Worm (Caenorhabditis elegans): Measurements from ENCODE around the gene Y26G10.4.

DNA sequence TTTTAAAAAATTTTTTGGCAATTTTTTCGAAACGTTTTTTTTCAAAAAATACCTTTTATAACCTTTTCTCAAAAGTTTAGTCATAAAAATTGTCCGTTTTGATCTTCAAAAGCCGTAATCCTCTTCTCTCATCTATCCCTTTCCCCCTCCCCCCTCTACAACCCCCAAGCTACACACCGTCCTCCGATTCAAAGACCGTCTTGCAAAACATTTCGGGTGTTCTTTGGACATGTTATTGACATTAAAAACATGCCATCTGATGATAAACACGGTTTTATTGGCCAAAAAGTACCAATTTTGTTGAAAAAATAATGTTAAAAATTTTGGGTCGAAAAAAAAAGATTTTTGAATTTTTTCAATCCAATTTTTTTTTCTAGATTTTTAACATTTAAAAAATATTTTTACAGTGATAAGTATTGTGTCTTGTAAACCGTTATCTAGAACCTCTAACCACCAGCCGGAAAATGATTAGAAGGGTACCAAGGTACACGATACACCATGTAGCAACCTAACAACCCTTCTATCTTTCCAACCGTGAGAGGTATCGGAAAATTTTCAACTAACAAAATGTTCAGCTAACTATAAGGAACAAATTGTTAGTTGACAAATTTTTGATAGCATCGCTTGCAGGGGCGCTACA, 24.3 kb upstream of the Y26G10.4 start:
- TF ChIP-seq unc-39 (tag; optimal IDR thresholded peaks at IDR 0.05): no peak
- TF ChIP-seq nhr-76 (tag; optimal IDR thresholded peaks at IDR 0.05): no peak
- no peak for TF ChIP-seq zfp-2 (tag; optimal IDR thresholded peaks at IDR 0.05)
- peak; percentile 3 for TF ChIP-seq nhr-11 (tag; optimal IDR thresholded peaks at IDR 0.05)
- TF ChIP-seq ama-1 (optimal IDR thresholded peaks at IDR 0.05): no peak
- TF ChIP-seq jun-1 (tag; optimal IDR thresholded peaks at IDR 0.05): no peak
- TF ChIP-seq cey-2 (tag; optimal IDR thresholded peaks at IDR 0.05; ENCODE audit: borderline replicate concordance, insufficient read depth): no peak
- no peak for TF ChIP-seq lim-7 (GFP tag; IDR thresholded peaks at IDR 0.05)
- TF ChIP-seq R02D3.7 (tag; optimal IDR thresholded peaks at IDR 0.05): no peak
